Worm (Caenorhabditis elegans): Measurements from ENCODE around the gene C55B6.4.

Gene C55B6.4

ce11 chrX:7199831-7200414 lies 12.4 kb upstream of the C55B6.4 start, which contains the start of gene C55B6.1:
Gene C55B6.1 (plus strand): TSS chrX:7200364.
- TF ChIP-seq elt-3 (tag; optimal IDR thresholded peaks at IDR 0.05) (no peak), nfya-1 (tag; optimal IDR thresholded peaks at IDR 0.05; ENCODE audit: insufficient read depth) (peak; percentile 8), nhr-43 (tag; optimal IDR thresholded peaks at IDR 0.05; ENCODE audit: poor library complexity, severe bottlenecking) (no peak)

- TF ChIP-seq tbx-2 (tag; optimal IDR thresholded peaks at IDR 0.05) (peak; percentile 1), nfya-1 (tag; optimal IDR thresholded peaks at IDR 0.05; ENCODE audit: insufficient read depth) (peak; percentile 50), ceh-28 (tag; optimal IDR thresholded peaks at IDR 0.05) (peak; percentile 21), nhr-23 (tag; optimal IDR thresholded peaks at IDR 0.05) (peak; percentile 29), nhr-12 (tag; optimal IDR thresholded peaks at IDR 0.05) (no peak), fos-1 (tag; optimal IDR thresholded peaks at IDR 0.05) (no peak), elt-3 (tag; optimal IDR thresholded peaks at IDR 0.05) (peak in 1 of 3 experiments; percentile 90), nhr-67 (tag; optimal IDR thresholded peaks at IDR 0.05) (no peak), elt-2 (tag; optimal IDR thresholded peaks at IDR 0.05) (peak; percentile 43), ztf-4 (tag; optimal IDR thresholded peaks at IDR 0.05) (no peak), skn-1 (tag; optimal IDR thresholded peaks at IDR 0.05) (peak; percentile 17), elt-1 (tag; optimal IDR thresholded peaks at IDR 0.05) (peak; percentile 28)
Observed at ce11 chrX:7193894-7194614, 6.6 kb upstream of the C55B6.4 start, which contains the start of gene dnj-7. Gene dnj-7 (plus strand): TSS chrX:7194564.

ce11 chrX:7191882-7192281 lies 4.4 kb upstream of the C55B6.4 start, which contains the start of gene C55B6.7:
Gene C55B6.7 (minus strand): TSS chrX:7191982.
- TF ChIP-seq ceh-9 (tag; optimal IDR thresholded peaks at IDR 0.05): no peak

ce11 chrX:7181627-7182026 lies 5.9 kb downstream of the C55B6.4 start:
- no peak for TF ChIP-seq ceh-9 (tag; optimal IDR thresholded peaks at IDR 0.05)
- TF ChIP-seq snpc-4 (tag; optimal IDR thresholded peaks at IDR 0.05): peak; percentile 76
- TF ChIP-seq nhr-28 (tag; optimal IDR thresholded peaks at IDR 0.05): peak; percentile 79
- TF ChIP-seq fkh-2 (tag; optimal IDR thresholded peaks at IDR 0.05): no peak
- TF ChIP-seq mml-1 (tag; optimal IDR thresholded peaks at IDR 0.05): no peak
- peak; percentile 63 for TF ChIP-seq egl-5 (tag; optimal IDR thresholded peaks at IDR 0.05)
- TF ChIP-seq pha-4 (tag; optimal IDR thresholded peaks at IDR 0.05): peak; percentile 88
- TF ChIP-seq jun-1 (tag; optimal IDR thresholded peaks at IDR 0.05): peak; percentile 99
- TF ChIP-seq nhr-67 (tag; optimal IDR thresholded peaks at IDR 0.05): no peak
- peak; percentile 74 for TF ChIP-seq egl-27 (tag; optimal IDR thresholded peaks at IDR 0.05)
- no peak for TF ChIP-seq ZK546.5 (tag; optimal IDR thresholded peaks at IDR 0.05)
- TF ChIP-seq elt-3 (tag; optimal IDR thresholded peaks at IDR 0.05): peak; percentile 22 to 80 (median 40)
- peak; percentile 73 for TF ChIP-seq nhr-76 (tag; optimal IDR thresholded peaks at IDR 0.05)
- peak; percentile 75 for TF ChIP-seq elt-2 (tag; optimal IDR thresholded peaks at IDR 0.05)
- peak; percentile 13 for TF ChIP-seq lin-15B (tag; optimal IDR thresholded peaks at IDR 0.05)
- no peak for TF ChIP-seq hmg-11 (tag; optimal IDR thresholded peaks at IDR 0.05)
- peak; percentile 13 for TF ChIP-seq nhr-237 (tag; optimal IDR thresholded peaks at IDR 0.05)
- TF ChIP-seq nhr-23 (tag; optimal IDR thresholded peaks at IDR 0.05): peak; percentile 98
- TF ChIP-seq skn-1 (tag; optimal IDR thresholded peaks at IDR 0.05): peak; percentile 77
- peak; percentile 65 for TF ChIP-seq R02D3.7 (tag; optimal IDR thresholded peaks at IDR 0.05)
- peak; percentile 96 for TF ChIP-seq nhr-25 (tag; optimal IDR thresholded peaks at IDR 0.05)
- TF ChIP-seq daf-12 (tag; optimal IDR thresholded peaks at IDR 0.05): no peak
- no peak for TF ChIP-seq ztf-11 (tag; optimal IDR thresholded peaks at IDR 0.05)
- peak; percentile 61 for TF ChIP-seq ceh-82 (tag; optimal IDR thresholded peaks at IDR 0.05)
- TF ChIP-seq ztf-4 (tag; optimal IDR thresholded peaks at IDR 0.05): peak; percentile 33
- peak; percentile 98 for TF ChIP-seq nhr-43 (tag; optimal IDR thresholded peaks at IDR 0.05; ENCODE audit: poor library complexity, severe bottlenecking)
- no peak for TF ChIP-seq fos-1 (tag; optimal IDR thresholded peaks at IDR 0.05)
- no peak for TF ChIP-seq elt-1 (tag; optimal IDR thresholded peaks at IDR 0.05)
- peak; percentile 69 for TF ChIP-seq lin-39 (tag; optimal IDR thresholded peaks at IDR 0.05)
- no peak for TF ChIP-seq nhr-12 (tag; optimal IDR thresholded peaks at IDR 0.05)
- TF ChIP-seq zag-1 (tag; optimal IDR thresholded peaks at IDR 0.05): no peak
- TF ChIP-seq unc-62 (GFP tag; optimal IDR thresholded peaks at IDR 0.05): no peak
- TF ChIP-seq ama-1 (optimal IDR thresholded peaks at IDR 0.05): no peak
- peak; percentile 66 for TF ChIP-seq nfya-1 (tag; optimal IDR thresholded peaks at IDR 0.05; ENCODE audit: insufficient read depth)
- peak; percentile 95 for TF ChIP-seq nhr-77 (tag; optimal IDR thresholded peaks at IDR 0.05)
- peak; percentile 12 for TF ChIP-seq mdl-1 (tag; optimal IDR thresholded peaks at IDR 0.05)
- no peak for TF ChIP-seq eor-1 (tag; optimal IDR thresholded peaks at IDR 0.05)
- no peak for TF ChIP-seq sea-2 (GFP tag; optimal IDR thresholded peaks at IDR 0.05)
- peak; percentile 94 for TF ChIP-seq tbx-2 (tag; optimal IDR thresholded peaks at IDR 0.05)
- no peak for TF ChIP-seq ceh-16 (tag; optimal IDR thresholded peaks at IDR 0.05)
- no peak for TF ChIP-seq nhr-11 (tag; optimal IDR thresholded peaks at IDR 0.05)
- TF ChIP-seq fkh-10 (GFP tag; optimal IDR thresholded peaks at IDR 0.05): no peak
